Fruit fly (Drosophila melanogaster): ENCODE data around the gene CG10657.

dm6 chr3L:12444040-12444439, 53.0 kb downstream of the CG10657 start:
- TF ChIP-seq CG7045 (GFP tag; optimal IDR thresholded peaks at IDR 0.05), result no peak
- TF ChIP-seq Mnt (GFP tag; optimal IDR thresholded peaks at IDR 0.05), result no peak
- TF ChIP-seq CG1620 (GFP tag; optimal IDR thresholded peaks at IDR 0.05), result no peak
